Worm (Caenorhabditis elegans): ENCODE measurements around the gene Y72A10A.1.

The Y72A10A.1 gene

DNA sequence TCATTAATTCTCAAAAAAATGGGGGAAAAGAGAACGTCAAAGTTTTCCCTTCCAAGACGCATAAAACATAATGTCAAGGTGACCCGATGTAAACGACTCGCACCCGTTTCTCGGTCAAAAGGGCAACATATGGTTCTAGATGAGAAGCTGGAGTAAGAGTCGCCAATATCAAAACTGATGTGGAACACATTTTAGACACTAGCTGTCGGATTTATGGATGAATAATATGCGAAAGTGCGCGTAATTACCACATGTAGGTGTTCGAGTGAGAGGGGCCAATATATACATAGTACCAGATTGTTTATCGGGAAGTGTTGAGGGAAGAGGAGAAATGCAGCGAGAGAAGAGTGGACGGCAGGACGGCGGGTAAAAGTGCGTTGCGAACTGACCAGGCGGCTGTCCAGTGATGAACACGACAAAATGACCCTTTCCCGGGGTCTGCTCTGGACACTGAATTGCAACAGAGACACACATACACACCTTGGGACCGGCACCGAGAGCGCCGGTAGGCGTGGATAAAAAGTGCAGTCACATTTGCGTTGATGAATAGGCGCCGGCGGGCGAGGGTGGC is 12.9 kb upstream of the Y72A10A.1 start:
- TF ChIP-seq nhr-10 (tag; optimal IDR thresholded peaks at IDR 0.05) = no peak
- TF ChIP-seq lsy-2 (tag; optimal IDR thresholded peaks at IDR 0.05) = no peak
- no peak for TF ChIP-seq sma-3 (GFP tag; optimal IDR thresholded peaks at IDR 0.05)
- TF ChIP-seq nhr-12 (tag; optimal IDR thresholded peaks at IDR 0.05) = no peak
- no peak for TF ChIP-seq dmd-4 (tag; optimal IDR thresholded peaks at IDR 0.05)
- TF ChIP-seq mbf-1 (tag; optimal IDR thresholded peaks at IDR 0.05) = no peak
- TF ChIP-seq skn-1 (tag; optimal IDR thresholded peaks at IDR 0.05) = no peak
- TF ChIP-seq unc-55 (GFP tag; optimal IDR thresholded peaks at IDR 0.05) = no peak
- TF ChIP-seq sem-4 (tag; optimal IDR thresholded peaks at IDR 0.05) = no peak
- TF ChIP-seq fos-1 (tag; optimal IDR thresholded peaks at IDR 0.05) = no peak
- no peak for TF ChIP-seq nhr-23 (tag; optimal IDR thresholded peaks at IDR 0.05)
- no peak for TF ChIP-seq ceh-16 (tag; optimal IDR thresholded peaks at IDR 0.05)
- no peak for TF ChIP-seq F13H6.1 (tag; optimal IDR thresholded peaks at IDR 0.05)
- no peak for TF ChIP-seq nhr-21 (tag; optimal IDR thresholded peaks at IDR 0.05)
- TF ChIP-seq nhr-11 (tag; optimal IDR thresholded peaks at IDR 0.05) = no peak

DNA sequence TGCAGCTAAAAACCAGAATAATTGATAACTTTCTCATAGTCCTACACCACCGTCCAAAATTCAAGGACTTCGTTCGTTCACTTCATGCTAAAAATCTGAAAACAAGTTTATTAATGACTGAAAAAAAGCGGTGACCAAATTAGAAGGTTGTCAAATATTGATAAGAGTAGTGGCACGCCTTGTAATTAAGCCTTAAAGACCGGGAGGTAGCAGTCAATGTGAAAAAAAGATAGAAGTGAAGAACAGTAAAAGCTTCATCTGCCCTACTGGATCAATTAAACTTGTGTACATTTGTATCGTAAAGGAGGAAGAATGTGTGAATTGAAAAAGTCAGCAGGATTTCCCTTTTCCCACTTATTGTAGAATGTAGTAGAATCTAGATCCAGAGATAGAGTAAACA is 12.3 kb upstream of the Y72A10A.1 start, which contains the start of gene tag-275:
Gene tag-275 (minus strand): TSS at position 101 of the 400 bp plus-strand sequence.
- TF ChIP-seq sma-9 (GFP tag; optimal IDR thresholded peaks at IDR 0.05) (no peak), sma-9 (tag; optimal IDR thresholded peaks at IDR 0.05) (no peak), Y55F3AM.14 (GFP tag; optimal IDR thresholded peaks at IDR 0.05) (no peak), ama-1 (optimal IDR thresholded peaks at IDR 0.05) (no peak), C34F6.9 (tag; optimal IDR thresholded peaks at IDR 0.05) (no peak), lin-39 (tag; optimal IDR thresholded peaks at IDR 0.05) (no peak), aly-2 (tag; optimal IDR thresholded peaks at IDR 0.05) (no peak), zag-1 (tag; optimal IDR thresholded peaks at IDR 0.05) (no peak), ztf-11 (tag; optimal IDR thresholded peaks at IDR 0.05) (no peak), sem-4 (tag; optimal IDR thresholded peaks at IDR 0.05) (no peak), nhr-6 (tag; optimal IDR thresholded peaks at IDR 0.05) (no peak), nhr-21 (tag; optimal IDR thresholded peaks at IDR 0.05) (no peak), elt-1 (tag; optimal IDR thresholded peaks at IDR 0.05) (no peak), crh-2 (tag; optimal IDR thresholded peaks at IDR 0.05) (no peak), dmd-4 (tag; optimal IDR thresholded peaks at IDR 0.05) (no peak)

DNA sequence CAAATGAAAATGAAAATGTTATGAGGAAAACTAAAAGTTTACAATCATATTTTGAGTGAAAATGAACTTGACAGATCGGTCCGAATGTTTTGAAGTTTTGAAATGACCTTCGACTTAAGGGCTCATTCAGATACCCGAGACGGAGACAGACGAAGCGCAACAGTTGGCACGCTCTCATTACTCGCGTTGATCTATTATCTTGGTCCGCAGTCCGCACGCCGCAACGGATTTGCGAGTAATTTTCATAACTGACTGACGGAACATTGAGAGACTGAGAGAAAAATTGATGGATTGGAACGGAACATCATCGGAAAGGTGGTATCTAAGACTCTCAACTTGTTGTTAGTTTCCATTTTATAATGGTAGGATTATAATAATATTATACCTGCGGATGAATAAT is 7.8 kb upstream of the Y72A10A.1 start:
- TF ChIP-seq sem-4 (tag; optimal IDR thresholded peaks at IDR 0.05) (peak; percentile 18), aly-2 (tag; optimal IDR thresholded peaks at IDR 0.05) (no peak)

DNA sequence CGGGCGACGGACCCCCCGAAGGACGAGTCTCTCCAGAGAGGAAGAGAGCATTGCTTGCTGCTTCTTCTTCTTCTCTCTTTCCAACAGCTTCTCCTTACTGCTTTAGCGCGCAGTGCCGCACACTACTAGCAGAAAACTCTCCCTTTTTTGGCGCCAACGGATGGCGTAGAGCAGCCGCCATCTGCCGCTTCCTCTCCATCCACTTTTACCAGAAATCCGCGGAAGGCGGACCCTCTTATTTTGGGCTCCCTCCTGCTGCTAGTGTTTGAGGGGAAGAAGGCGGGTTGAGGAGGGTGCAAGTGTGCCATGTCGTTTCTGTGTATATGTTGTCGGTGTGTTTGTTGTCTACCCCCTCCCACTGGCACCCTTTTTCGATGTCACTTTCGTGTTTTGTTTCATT is 3.7 kb downstream of the Y72A10A.1 start:
- TF ChIP-seq lin-13 (GFP tag; optimal IDR thresholded peaks at IDR 0.05) (peak; percentile 1), peb-1 (tag; optimal IDR thresholded peaks at IDR 0.05) (no peak), elt-3 (tag; optimal IDR thresholded peaks at IDR 0.05) (no peak), crh-2 (tag; optimal IDR thresholded peaks at IDR 0.05) (peak; percentile 8), zag-1 (tag; optimal IDR thresholded peaks at IDR 0.05) (peak; percentile 64), ztf-1 (GFP tag; conservative IDR thresholded peaks at IDR 0.05) (no peak), F13H6.1 (tag; optimal IDR thresholded peaks at IDR 0.05) (peak; percentile 59), mdl-1 (tag; optimal IDR thresholded peaks at IDR 0.05) (peak in 1 of 2 experiments; percentile 6), Y55F3AM.14 (GFP tag; optimal IDR thresholded peaks at IDR 0.05) (peak; percentile 58), ZK546.5 (tag; optimal IDR thresholded peaks at IDR 0.05) (no peak), unc-55 (GFP tag; optimal IDR thresholded peaks at IDR 0.05) (peak; percentile 38), mab-5 (tag; optimal IDR thresholded peaks at IDR 0.05) (peak; percentile 7)

DNA sequence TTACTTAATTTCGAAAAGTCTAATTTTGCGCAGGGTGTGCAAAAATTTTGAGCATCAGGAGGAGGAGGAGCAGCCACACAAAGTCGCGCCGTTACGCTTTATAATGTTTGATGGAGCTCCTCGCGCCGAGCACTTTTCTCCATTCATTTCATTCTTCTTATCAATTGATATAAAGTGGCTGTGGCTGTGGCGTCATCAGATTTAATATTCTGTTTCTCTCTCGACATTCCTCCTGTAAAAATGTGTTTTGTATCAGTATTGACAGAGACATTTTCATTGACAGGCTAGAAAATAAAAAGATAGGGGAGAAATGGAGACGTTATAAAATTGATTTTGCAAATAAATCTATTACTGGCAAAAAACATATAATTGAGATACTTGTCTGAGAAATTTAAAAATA is 8.9 kb downstream of the Y72A10A.1 start:
- TF ChIP-seq nhr-237 (tag; optimal IDR thresholded peaks at IDR 0.05) (no peak), skn-1 (tag; optimal IDR thresholded peaks at IDR 0.05) (no peak), crh-2 (tag; optimal IDR thresholded peaks at IDR 0.05) (peak; percentile 55), F13H6.1 (tag; optimal IDR thresholded peaks at IDR 0.05) (peak; percentile 27), snpc-4 (tag; optimal IDR thresholded peaks at IDR 0.05) (no peak), fos-1 (tag; optimal IDR thresholded peaks at IDR 0.05) (peak; percentile 62), alr-1 (tag; optimal IDR thresholded peaks at IDR 0.05) (no peak), unc-39 (tag; optimal IDR thresholded peaks at IDR 0.05) (no peak), nhr-10 (tag; optimal IDR thresholded peaks at IDR 0.05) (no peak), nhr-77 (tag; optimal IDR thresholded peaks at IDR 0.05) (no peak), nhr-129 (tag; optimal IDR thresholded peaks at IDR 0.05) (no peak), unc-62 (GFP tag; optimal IDR thresholded peaks at IDR 0.05) (no peak), gmeb-1 (tag; optimal IDR thresholded peaks at IDR 0.05) (no peak), lin-11 (tag; optimal IDR thresholded peaks at IDR 0.05) (no peak), sem-4 (tag; optimal IDR thresholded peaks at IDR 0.05) (no peak), Y55F3AM.14 (GFP tag; optimal IDR thresholded peaks at IDR 0.05) (no peak), elt-3 (tag; optimal IDR thresholded peaks at IDR 0.05) (no peak), sma-9 (GFP tag; optimal IDR thresholded peaks at IDR 0.05) (peak; percentile 29), sma-9 (tag; optimal IDR thresholded peaks at IDR 0.05) (no peak), ZK546.5 (tag; optimal IDR thresholded peaks at IDR 0.05) (no peak), ztf-4 (tag; optimal IDR thresholded peaks at IDR 0.05) (no peak), egl-27 (tag; optimal IDR thresholded peaks at IDR 0.05) (no peak), C34F6.9 (tag; optimal IDR thresholded peaks at IDR 0.05) (no peak), ztf-11 (tag; optimal IDR thresholded peaks at IDR 0.05) (no peak), sma-3 (GFP tag; optimal IDR thresholded peaks at IDR 0.05) (no peak), ceh-82 (tag; optimal IDR thresholded peaks at IDR 0.05) (no peak), ztf-1 (GFP tag; conservative IDR thresholded peaks at IDR 0.05) (no peak)

All from whole organism, L2 larva.